Worm (Caenorhabditis elegans) whole organism, L1 larva: ENCODE results near the gene bus-8B.

Experiments used
- nhr-237 ChIP-seq: fragments of 150-350 bp; optimal IDR thresholded peaks from 2 replicates; lab custom pipeline; 2014; ENCODE audit warnings: missing biosample characterization, missing genetic modification characterization
- skn-1 ChIP-seq: fragments of 150-350 bp; optimal IDR thresholded peaks from 2 replicates; lab custom pipeline; 2014; ENCODE audit warnings: missing biosample characterization, missing genetic modification characterization

- TF ChIP-seq nhr-237 (no peak), skn-1 (tag; lab: Kevin White, UChicago) (no peak)
Measured at ce11 chrX:5492820-5493382, at the start of gene bus-8B, which contains the start of gene bus-8A.
